Fruit fly (Drosophila melanogaster) whole organism, embryonic: ENCODE results near the gene CG5445.

Experiments used
- ATbp ChIP-seq: fragments of 200-800 bp; sonication (Bioruptor generic); optimal IDR thresholded peaks from 2 replicates; lab custom pipeline; 2017; ENCODE audit warnings: missing biosample characterization, mild to moderate bottlenecking, missing genetic modification characterization, missing genetic modification reagents
- Adf1 ChIP-seq: fragments of 200-800 bp; sonication (Bioruptor generic); IDR thresholded peaks from 2 replicates; pipeline ENCODE4 v1.3.6; 2022; ENCODE audit warnings: missing biosample characterization, missing genetic modification characterization
- B-H2 ChIP-seq: fragments of 200-800 bp; sonication (Bioruptor generic); optimal IDR thresholded peaks from 2 replicates; lab custom pipeline; 2018; ENCODE audit warnings: missing biosample characterization, mild to moderate bottlenecking, missing genetic modification characterization
- CG10267 ChIP-seq: fragments of 200-800 bp; sonication (Bioruptor generic); optimal IDR thresholded peaks from 2 replicates; lab custom pipeline; 2018; ENCODE audit warnings: missing biosample characterization, mild to moderate bottlenecking, missing genetic modification characterization, moderate library complexity
- CG12219 ChIP-seq: fragments of 200-800 bp; sonication (Bioruptor generic); optimal IDR thresholded peaks from 3 replicates; lab custom pipeline; 2018; ENCODE audit warnings: missing biosample characterization, mild to moderate bottlenecking, missing genetic modification characterization
- CG12769 ChIP-seq: fragments of 200-800 bp; sonication (Bioruptor generic); optimal IDR thresholded peaks from 2 replicates; lab custom pipeline; 2019; ENCODE audit warnings: missing biosample characterization, mild to moderate bottlenecking, missing genetic modification characterization, moderate library complexity
- CG14710 ChIP-seq: fragments of 200-800 bp; sonication (Bioruptor generic); optimal IDR thresholded peaks from 3 replicates; lab custom pipeline; 2019; ENCODE audit warnings: missing biosample characterization, mild to moderate bottlenecking, missing genetic modification characterization, moderate library complexity
- CG1602 ChIP-seq: fragments of 200-800 bp; sonication (Bioruptor generic); optimal IDR thresholded peaks from 3 replicates; lab custom pipeline; 2016; ENCODE audit warnings: missing biosample characterization, missing genetic modification characterization
- CG17568 ChIP-seq: fragments of 200-800 bp; sonication (Bioruptor generic); optimal IDR thresholded peaks from 2 replicates; lab custom pipeline; 2018; ENCODE audit warnings: missing biosample characterization, mild to moderate bottlenecking, missing genetic modification characterization, moderate library complexity
- CG17829 ChIP-seq: fragments of 200-800 bp; optimal IDR thresholded peaks from 2 replicates; lab custom pipeline; 2019; ENCODE audit warnings: missing biosample characterization, mild to moderate bottlenecking, missing genetic modification characterization, moderate library complexity
- CG17912 ChIP-seq: fragments of 200-800 bp; sonication (Bioruptor generic); optimal IDR thresholded peaks from 2 replicates; lab custom pipeline; 2018; ENCODE audit warnings: missing biosample characterization, mild to moderate bottlenecking, missing genetic modification characterization
- CG1792 ChIP-seq: fragments of 200-800 bp; sonication (Bioruptor generic); optimal IDR thresholded peaks from 2 replicates; lab custom pipeline; 2016; ENCODE audit warnings: missing biosample characterization, missing genetic modification characterization
- CG34376 ChIP-seq: fragments of 200-800 bp; sonication (Bioruptor generic); optimal IDR thresholded peaks from 2 replicates; lab custom pipeline; 2018; ENCODE audit warnings: missing biosample characterization, mild to moderate bottlenecking, missing genetic modification characterization
- CG4360 ChIP-seq: fragments of 200-800 bp; sonication (Bioruptor generic); IDR thresholded peaks from 2 replicates; pipeline ENCODE4 v1.3.6; 2022; ENCODE audit warnings: missing biosample characterization, missing genetic modification characterization
- CG4404 ChIP-seq: fragments of 200-800 bp; sonication (Bioruptor generic); IDR thresholded peaks from 2 replicates; pipeline ENCODE4 v1.3.6; 2022; ENCODE audit warnings: missing biosample characterization, missing genetic modification characterization
- CG5953 ChIP-seq: fragments of 200-800 bp; sonication (Bioruptor generic); IDR thresholded peaks from 2 replicates; pipeline ENCODE4 v1.3.6; 2022; ENCODE audit warnings: missing biosample characterization, missing genetic modification characterization
- CG6175 ChIP-seq: fragments of 200-800 bp; sonication (Bioruptor generic); IDR thresholded peaks from 3 replicates; pipeline ENCODE4 v1.3.6; 2022; ENCODE audit warnings: missing biosample characterization, missing genetic modification characterization
- CG6272 ChIP-seq: fragments of 200-800 bp; sonication (Bioruptor generic); IDR thresholded peaks from 2 replicates; pipeline ENCODE4 v1.3.6; 2022; ENCODE audit warnings: missing biosample characterization, missing genetic modification characterization
- CG6791 ChIP-seq: fragments of 200-800 bp; sonication (Bioruptor generic); IDR thresholded peaks from 3 replicates; pipeline ENCODE4 v1.3.6; 2022; ENCODE audit warnings: missing biosample characterization, missing genetic modification characterization; ENCODE audit not compliant: partially characterized antibody
- CG6813 ChIP-seq: fragments of 200-800 bp; sonication (Bioruptor generic); optimal IDR thresholded peaks from 2 replicates; lab custom pipeline; 2017; ENCODE audit warnings: missing biosample characterization, missing genetic modification characterization, mild to moderate bottlenecking, moderate library complexity, missing genetic modification reagents
- CG7372 ChIP-seq: fragments of 200-800 bp; sonication (Bioruptor generic); IDR thresholded peaks from 2 replicates; pipeline ENCODE4 v1.3.6; 2022; ENCODE audit warnings: missing biosample characterization, missing genetic modification characterization
- CG8944 ChIP-seq: fragments of 200-800 bp; sonication (Bioruptor generic); optimal IDR thresholded peaks from 3 replicates; lab custom pipeline; 2016; ENCODE audit warnings: missing biosample characterization, missing genetic modification characterization
- Doc2 ChIP-seq: fragments of 200-800 bp; sonication (Bioruptor generic); IDR thresholded peaks from 2 replicates; pipeline ENCODE4 v1.3.6; 2022; ENCODE audit warnings: missing biosample characterization, missing genetic modification characterization
- Ets65A ChIP-seq: fragments of 200-800 bp; sonication (Bioruptor generic); peaks from one replicate; lab custom pipeline; 2016; ENCODE audit warnings: missing biosample characterization, missing genetic modification characterization
- Gug ChIP-seq: fragments of 200-800 bp; sonication (Bioruptor generic); IDR thresholded peaks from 4 replicates; pipeline ENCODE4 v1.3.6; 2022; ENCODE audit warnings: missing biosample characterization, missing genetic modification characterization
- HmgD ChIP-seq: fragments of 200-800 bp; sonication (Bioruptor generic); optimal IDR thresholded peaks from 3 replicates; lab custom pipeline; 2016; ENCODE audit warnings: missing biosample characterization, missing genetic modification characterization
- Hmx ChIP-seq: fragments of 200-800 bp; sonication (Bioruptor generic); optimal IDR thresholded peaks from 2 replicates; lab custom pipeline; 2016; ENCODE audit warnings: missing biosample characterization, missing genetic modification characterization
- MTF-1 ChIP-seq: fragments of 200-800 bp; sonication (Bioruptor generic); optimal IDR thresholded peaks from 2 replicates; lab custom pipeline; 2018; ENCODE audit warnings: missing biosample characterization, mild to moderate bottlenecking, missing genetic modification characterization, borderline replicate concordance
- Mad ChIP-seq: fragments of 200-800 bp; sonication (Bioruptor generic); optimal IDR thresholded peaks from 2 replicates; lab custom pipeline; 2016; ENCODE audit warnings: missing biosample characterization, missing genetic modification characterization
- Oli ChIP-seq: fragments of 200-800 bp; sonication (Bioruptor generic); optimal IDR thresholded peaks from 2 replicates; lab custom pipeline; 2018; ENCODE audit warnings: missing biosample characterization, mild to moderate bottlenecking, missing genetic modification characterization, moderate library complexity
- Scr ChIP-seq: fragments of 200-800 bp; sonication (Bioruptor generic); IDR thresholded peaks from 2 replicates; pipeline ENCODE4 v1.3.6; 2022; ENCODE audit warnings: missing biosample characterization, missing genetic modification characterization; ENCODE audit not compliant: partially characterized antibody
- Side ChIP-seq: fragments of 200-800 bp; sonication (Bioruptor generic); optimal IDR thresholded peaks from 2 replicates; lab custom pipeline; 2016; ENCODE audit warnings: missing biosample characterization, missing genetic modification characterization
- az2 ChIP-seq: fragments of 200-800 bp; sonication (Bioruptor generic); optimal IDR thresholded peaks from 3 replicates; lab custom pipeline; 2016; ENCODE audit warnings: missing biosample characterization, missing genetic modification characterization
- bowl ChIP-seq: fragments of 200-800 bp; sonication (Bioruptor generic); IDR thresholded peaks from 2 replicates; pipeline ENCODE4 v1.3.6; 2022; ENCODE audit warnings: missing biosample characterization, missing genetic modification characterization
- br ChIP-seq: fragments of >200 bp; optimal IDR thresholded peaks from 2 replicates; lab custom pipeline; 2017
- chm ChIP-seq: fragments of 200-800 bp; sonication (Bioruptor generic); IDR thresholded peaks from 2 replicates; pipeline ENCODE4 v1.3.6; 2022; ENCODE audit warnings: missing biosample characterization, missing genetic modification characterization
- crp ChIP-seq, 2 experiments: fragments of 200-800 bp; sonication (Bioruptor generic); optimal IDR thresholded peaks; 2 replicates in 1 of 2; 3 replicates in 1 of 2; lab custom pipeline; 2017; ENCODE audit warnings: missing biosample characterization in 2 of 2, missing genetic modification characterization in 2 of 2, mild to moderate bottlenecking in 1 of 2, moderate library complexity in 1 of 2
- ems ChIP-seq: fragments of 200-800 bp; sonication (Bioruptor generic); optimal IDR thresholded peaks from 3 replicates; lab custom pipeline; 2016; ENCODE audit warnings: missing biosample characterization, missing genetic modification characterization
- ham ChIP-seq: fragments of 200-800 bp; sonication (Bioruptor generic); IDR thresholded peaks from 2 replicates; pipeline ENCODE4 v1.3.6; 2022; ENCODE audit warnings: missing biosample characterization, missing genetic modification characterization
- jigr1 ChIP-seq: fragments of 200-800 bp; sonication (Bioruptor generic); IDR thresholded peaks from 3 replicates; pipeline ENCODE4 v1.3.6; 2022; ENCODE audit warnings: missing biosample characterization, missing genetic modification characterization
- kay ChIP-seq: fragments of 200-800 bp; sonication (Bioruptor generic); optimal IDR thresholded peaks from 2 replicates; lab custom pipeline; 2016; ENCODE audit warnings: missing biosample characterization, missing genetic modification characterization
- lbe ChIP-seq: fragments of 200-800 bp; sonication (Bioruptor generic); optimal IDR thresholded peaks from 2 replicates; lab custom pipeline; 2016; ENCODE audit warnings: missing biosample characterization, mild to moderate bottlenecking, missing genetic modification characterization
- luna ChIP-seq: fragments of 200-800 bp; sonication (Bioruptor generic); optimal IDR thresholded peaks from 2 replicates; lab custom pipeline; 2016; ENCODE audit warnings: missing biosample characterization, missing genetic modification characterization
- mam ChIP-seq: fragments of 200-800 bp; sonication (Bioruptor generic); optimal IDR thresholded peaks from 3 replicates; lab custom pipeline; 2016; ENCODE audit warnings: missing biosample characterization, missing genetic modification characterization
- nau ChIP-seq: fragments of 200-800 bp; sonication (Bioruptor generic); optimal IDR thresholded peaks from 3 replicates; lab custom pipeline; 2017; ENCODE audit warnings: missing biosample characterization, mild to moderate bottlenecking, missing genetic modification characterization, missing genetic modification reagents
- nerfin-1 ChIP-seq: fragments of 200-800 bp; sonication (Bioruptor generic); optimal IDR thresholded peaks from 3 replicates; lab custom pipeline; 2019; ENCODE audit warnings: missing biosample characterization, mild to moderate bottlenecking, missing genetic modification characterization, moderate library complexity
- oc ChIP-seq: fragments of 200-800 bp; sonication (Bioruptor generic); optimal IDR thresholded peaks from 2 replicates; lab custom pipeline; 2018; ENCODE audit warnings: missing biosample characterization, mild to moderate bottlenecking, missing genetic modification characterization, moderate library complexity
- ro ChIP-seq: fragments of 200-800 bp; sonication (Bioruptor generic); IDR thresholded peaks from 2 replicates; pipeline ENCODE4 v1.3.6; 2022; ENCODE audit warnings: missing biosample characterization, missing genetic modification characterization
- scrt ChIP-seq: fragments of 200-800 bp; sonication (Bioruptor generic); optimal IDR thresholded peaks from 2 replicates; lab custom pipeline; 2018; ENCODE audit warnings: missing biosample characterization, mild to moderate bottlenecking, missing genetic modification characterization, moderate library complexity
- slp2 ChIP-seq: fragments of 200-800 bp; sonication (Bioruptor generic); optimal IDR thresholded peaks from 2 replicates; lab custom pipeline; 2016; ENCODE audit warnings: missing biosample characterization, missing genetic modification characterization
- tgo ChIP-seq: fragments of 200-800 bp; sonication (Bioruptor generic); IDR thresholded peaks from 3 replicates; pipeline ENCODE4 v1.3.6; 2022; ENCODE audit warnings: missing biosample characterization, missing genetic modification characterization

The CG5445 gene

dm6 chrX:17300609-17301208 is 18.4 kb downstream of the CG5445 start (continued):
- TF ChIP-seq ham (GFP tag; lab: Robert Waterston, UW): no peak
- TF ChIP-seq jigr1 (GFP tag; lab: Robert Waterston, UW): peak; percentile 35; the same call in 2 of the 3 replicates
- TF ChIP-seq B-H2: peak; percentile 73
- peak; percentile 66 for TF ChIP-seq Oli (tag; lab: Kevin White, UChicago)
- TF ChIP-seq oc (tag; lab: Kevin White, UChicago): no peak
- TF ChIP-seq CG5953: no peak
- no peak for TF ChIP-seq HmgD
- no peak for TF ChIP-seq CG4360 (GFP tag; lab: Robert Waterston, UW)
- TF ChIP-seq CG14710 (tag; lab: Kevin White, UChicago): peak; percentile 66
- peak; percentile 47 for TF ChIP-seq CG6813 (GFP tag; lab: Kevin White, UChicago)
- no peak for TF ChIP-seq br (lab: Kevin White, UChicago)
- no peak for TF ChIP-seq ro
- peak; percentile 31 for TF ChIP-seq CG34376 (GFP tag; lab: Kevin White, UChicago)
- TF ChIP-seq chm (GFP tag; lab: Robert Waterston, UW): no peak
- TF ChIP-seq Side (GFP tag; lab: Kevin White, UChicago): peak; percentile 65
- TF ChIP-seq Mad (GFP tag; lab: Kevin White, UChicago): no peak
- no peak for TF ChIP-seq Doc2 (GFP tag; lab: Robert Waterston, UW)
- no peak for TF ChIP-seq Hmx (GFP tag; lab: Kevin White, UChicago)
- no peak for TF ChIP-seq Scr (GFP tag; lab: Robert Waterston, UW)
- peak; percentile 22 for TF ChIP-seq CG8944 (GFP tag; lab: Kevin White, UChicago)
- peak; percentile 78 for TF ChIP-seq CG17829 (tag; lab: Kevin White, UChicago)
- TF ChIP-seq CG6272: 0 out of 2 replicates have a peak, but pooled peaks have one; percentile 4
- TF ChIP-seq CG17912 (GFP tag; lab: Kevin White, UChicago): no peak
- peak; percentile 34 for TF ChIP-seq nau (GFP tag; lab: Kevin White, UChicago)
- peak; percentile 50 for TF ChIP-seq az2
- TF ChIP-seq tgo: peak; percentile 32; the same call in 2 of the 3 replicates
- peak; percentile 64 for TF ChIP-seq CG10267
- no peak for TF ChIP-seq CG6175 (GFP tag; lab: Robert Waterston, UW)
- peak; percentile 21 for TF ChIP-seq ems (GFP tag; lab: Kevin White, UChicago)
- peak; percentile 42 for TF ChIP-seq CG12769 (tag; lab: Kevin White, UChicago)
- peak; percentile 86 for TF ChIP-seq Ets65A (GFP tag; lab: Kevin White, UChicago)
- TF ChIP-seq MTF-1 (GFP tag; lab: Kevin White, UChicago): no peak
- no peak for TF ChIP-seq crp (GFP tag; optimal IDR thresholded peaks at IDR 0.05; lab: Kevin White, UChicago)
- peak; percentile 52 for TF ChIP-seq CG12219
- TF ChIP-seq nerfin-1: peak; percentile 47
- peak; percentile 31 for TF ChIP-seq scrt (GFP tag; lab: Kevin White, UChicago)
- no peak for TF ChIP-seq CG1792 (GFP tag; lab: Kevin White, UChicago)
- peak; percentile 48 for TF ChIP-seq mam
- TF ChIP-seq CG6791 (GFP tag; lab: Robert Waterston, UW): no peak
- peak; percentile 19 for TF ChIP-seq ATbp (GFP tag; lab: Kevin White, UChicago)
- TF ChIP-seq bowl (GFP tag; lab: Robert Waterston, UW): no peak
- peak; percentile 27 for TF ChIP-seq kay (GFP tag; lab: Kevin White, UChicago)
- no peak for TF ChIP-seq lbe
- TF ChIP-seq luna (GFP tag; lab: Kevin White, UChicago): no peak
- peak; percentile 33; the same call in 1 of the 2 replicates for TF ChIP-seq CG4404 (GFP tag; lab: Robert Waterston, UW)
- peak; percentile 90 for TF ChIP-seq Adf1
- TF ChIP-seq slp2 (GFP tag; lab: Kevin White, UChicago): peak; percentile 42
- peak; percentile 40 for TF ChIP-seq CG1602 (GFP tag; lab: Kevin White, UChicago)
- TF ChIP-seq Gug (GFP tag; lab: Robert Waterston, UW): peak; percentile 41; the same call in 2 of the 4 replicates
- no peak for TF ChIP-seq CG17568
- TF ChIP-seq CG7372 (GFP tag; lab: Robert Waterston, UW): no peak
